Fruit fly (Drosophila melanogaster): ENCODE data around the gene COX5A.

The COX5A gene

DNA sequence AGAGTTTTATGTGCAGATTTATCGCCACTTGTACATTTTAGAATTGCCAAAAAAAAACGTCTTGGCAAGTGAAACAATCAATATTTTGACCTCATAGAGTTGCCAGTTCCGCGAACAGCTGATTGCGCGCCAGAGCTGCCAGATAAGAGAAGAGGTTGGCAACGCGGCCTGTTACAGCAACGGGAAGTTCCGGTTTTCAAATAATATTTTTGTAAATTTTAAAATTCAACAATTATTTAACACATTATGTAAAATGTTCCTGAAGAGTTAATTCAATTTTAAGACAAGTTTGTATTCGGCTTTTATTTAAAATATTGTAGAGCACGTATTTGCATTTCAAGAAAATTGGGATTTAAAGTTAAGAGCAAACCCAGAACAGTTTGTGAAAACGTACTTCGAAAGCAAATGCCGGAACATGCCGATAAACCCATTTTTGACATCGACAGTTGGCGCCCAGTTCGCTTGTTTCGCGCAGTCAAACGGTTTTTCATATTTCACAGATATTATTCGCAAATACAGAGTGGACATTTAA, 32.4 kb upstream of the COX5A start, which contains the start of the genes prd1 and HisCl1 (continued):
- TF ChIP-seq sens-2 (GFP tag; IDR thresholded peaks at IDR 0.05) (no peak), CG18262 (tag; optimal IDR thresholded peaks at IDR 0.05) (no peak), cad (GFP tag; optimal IDR thresholded peaks at IDR 0.05) (no peak), bowl (GFP tag; IDR thresholded peaks at IDR 0.05) (no peak), CG3281 (GFP tag; optimal IDR thresholded peaks at IDR 0.05) (peak; percentile 71), CTCF (GFP tag; optimal IDR thresholded peaks at IDR 0.05) (peak; percentile 46), psq (GFP tag; optimal IDR thresholded peaks at IDR 0.05) (no peak), sqz (GFP tag; optimal IDR thresholded peaks at IDR 0.05) (peak; percentile 81), Atf-2 (GFP tag; optimal IDR thresholded peaks at IDR 0.05) (peak; percentile 66), CG10654 (GFP tag; optimal IDR thresholded peaks at IDR 0.05) (peak; percentile 50), ftz-f1 (GFP tag; optimal IDR thresholded peaks at IDR 0.05) (peak; percentile 67), sd (tag; optimal IDR thresholded peaks at IDR 0.05) (no peak), Usf (GFP tag; optimal IDR thresholded peaks at IDR 0.05) (peak; percentile 57), en (GFP tag; optimal IDR thresholded peaks at IDR 0.05) (peak; percentile 37), Hr3 (GFP tag; optimal IDR thresholded peaks at IDR 0.05) (peak; percentile 72), CG12219 (GFP tag; optimal IDR thresholded peaks at IDR 0.05) (peak; percentile 51), pnt (GFP tag; optimal IDR thresholded peaks at IDR 0.05) (peak; percentile 53), pb (GFP tag; optimal IDR thresholded peaks at IDR 0.05) (no peak), CG15696 (tag; optimal IDR thresholded peaks at IDR 0.05) (peak; percentile 48), CG12236 (GFP tag; optimal IDR thresholded peaks at IDR 0.05) (no peak), CG12299 (tag; optimal IDR thresholded peaks at IDR 0.05) (peak; percentile 54), klu (GFP tag; IDR thresholded peaks at IDR 0.05) (peak; percentile 41; the same call in 1 of the 2 replicates), CG13894 (tag; optimal IDR thresholded peaks at IDR 0.05) (no peak), CG17802 (tag; optimal IDR thresholded peaks at IDR 0.05) (peak; percentile 40), CG9876 (GFP tag; optimal IDR thresholded peaks at IDR 0.05) (peak; percentile 33), al (GFP tag; IDR thresholded peaks at IDR 0.05) (peak; percentile 66), tll (GFP tag; optimal IDR thresholded peaks at IDR 0.05) (peak; percentile 5 to 46), Max (GFP tag; optimal IDR thresholded peaks at IDR 0.05) (peak; percentile 64), crp (GFP tag; optimal IDR thresholded peaks at IDR 0.05) (peak; percentile 90 to 98), Atf3 (GFP tag; optimal IDR thresholded peaks at IDR 0.05) (peak; percentile 53), unc-4 (GFP tag; IDR thresholded peaks at IDR 0.05; ENCODE audit: partially characterized antibody) (0 out of 2 replicates have a peak, but pooled peaks have one; percentile 22), CG9817 (tag; optimal IDR thresholded peaks at IDR 0.05) (peak; percentile 81), CG4820 (GFP tag; optimal IDR thresholded peaks at IDR 0.05) (peak; percentile 14), CG12071 (GFP tag; optimal IDR thresholded peaks at IDR 0.05) (no peak), CG1024 (GFP tag; IDR thresholded peaks at IDR 0.05) (no peak), CG1792 (GFP tag; optimal IDR thresholded peaks at IDR 0.05) (no peak), Rfx (GFP tag; IDR thresholded peaks at IDR 0.05) (peak; percentile 79), CG2202 (tag; optimal IDR thresholded peaks at IDR 0.05) (peak; percentile 31), Elba2 (GFP tag; optimal IDR thresholded peaks at IDR 0.05) (no peak), ro (GFP tag; IDR thresholded peaks at IDR 0.05) (no peak), CG2678 (tag; optimal IDR thresholded peaks at IDR 0.05) (no peak), pfk (GFP tag; optimal IDR thresholded peaks at IDR 0.05) (no peak), mld (GFP tag; IDR thresholded peaks at IDR 0.05; ENCODE audit: partially characterized antibody) (no peak), CG6765 (GFP tag; optimal IDR thresholded peaks at IDR 0.05) (peak; percentile 25), eve (GFP tag; optimal IDR thresholded peaks at IDR 0.05) (no peak), ase (GFP tag; IDR thresholded peaks at IDR 0.05) (no peak), oc (tag; optimal IDR thresholded peaks at IDR 0.05) (no peak), Lhr (GFP tag; optimal IDR thresholded peaks at IDR 0.05) (peak; percentile 39), gcm2 (GFP tag; optimal IDR thresholded peaks at IDR 0.05) (peak; percentile 33), CG3995 (GFP tag; optimal IDR thresholded peaks at IDR 0.05) (peak; percentile 36), odd (GFP tag; optimal IDR thresholded peaks at IDR 0.05) (no peak)

Measured in whole organism, embryonic.